Fruit fly (Drosophila melanogaster) whole organism, embryonic: ENCODE results near the gene cnc.

Experiments used
- CG10543 ChIP-seq: fragments of 200-800 bp; sonication (Bioruptor generic); optimal IDR thresholded peaks from 3 replicates; lab custom pipeline; 2017; ENCODE audit warnings: missing biosample characterization, mild to moderate bottlenecking, missing genetic modification characterization, moderate library complexity
- CG12071 ChIP-seq: fragments of 200-800 bp; sonication (Bioruptor generic); optimal IDR thresholded peaks from 3 replicates; lab custom pipeline; 2018; ENCODE audit warnings: missing biosample characterization, mild to moderate bottlenecking, missing genetic modification characterization
- CG12104 ChIP-seq: fragments of 200-800 bp; sonication (Bioruptor generic); optimal IDR thresholded peaks from 3 replicates; lab custom pipeline; 2016; ENCODE audit warnings: missing biosample characterization, missing genetic modification characterization
- CG12659 ChIP-seq: fragments of 200-800 bp; sonication (Bioruptor generic); optimal IDR thresholded peaks from 3 replicates; lab custom pipeline; 2017; ENCODE audit warnings: mild to moderate bottlenecking, missing biosample characterization, missing genetic modification reagents, missing genetic modification characterization
- CG13296 ChIP-seq: fragments of 200-800 bp; sonication (Bioruptor generic); optimal IDR thresholded peaks from 3 replicates; lab custom pipeline; 2018; ENCODE audit warnings: missing biosample characterization, mild to moderate bottlenecking, missing genetic modification characterization
- CG17186 ChIP-seq: fragments of 200-800 bp; sonication (Bioruptor generic); optimal IDR thresholded peaks from 3 replicates; lab custom pipeline; 2017; ENCODE audit warnings: missing biosample characterization, missing genetic modification reagents, missing genetic modification characterization
- CG17612 ChIP-seq: fragments of 200-800 bp; sonication (Bioruptor generic); IDR thresholded peaks from 2 replicates; pipeline ENCODE4 v1.3.6; 2022; ENCODE audit warnings: missing biosample characterization, missing genetic modification characterization
- CG17829 ChIP-seq: fragments of 200-800 bp; optimal IDR thresholded peaks from 2 replicates; lab custom pipeline; 2019; ENCODE audit warnings: missing biosample characterization, mild to moderate bottlenecking, missing genetic modification characterization, moderate library complexity
- CG18011 ChIP-seq: fragments of 200-800 bp; sonication (Bioruptor generic); optimal IDR thresholded peaks from 2 replicates; lab custom pipeline; 2017; ENCODE audit warnings: missing biosample characterization, missing genetic modification characterization, mild to moderate bottlenecking, moderate library complexity, missing genotype
- CG2202 ChIP-seq: fragments of 200-800 bp; sonication (Bioruptor generic); optimal IDR thresholded peaks from 2 replicates; lab custom pipeline; 2018; ENCODE audit warnings: missing biosample characterization, mild to moderate bottlenecking, missing genetic modification characterization
- CG31365 ChIP-seq: fragments of 200-800 bp; sonication (Bioruptor generic); optimal IDR thresholded peaks from 2 replicates; lab custom pipeline; 2018; ENCODE audit warnings: missing biosample characterization, mild to moderate bottlenecking, missing genetic modification characterization
- CG31441 ChIP-seq: fragments of 200-800 bp; sonication (Bioruptor generic); IDR thresholded peaks from 2 replicates; pipeline ENCODE4 v1.3.6; 2022; ENCODE audit warnings: missing biosample characterization, missing genetic modification characterization
- CG4282 ChIP-seq: fragments of 200-800 bp; sonication (Bioruptor generic); optimal IDR thresholded peaks from 2 replicates; lab custom pipeline; 2016; ENCODE audit warnings: missing biosample characterization, missing genetic modification characterization
- CG4404 ChIP-seq: fragments of 200-800 bp; sonication (Bioruptor generic); IDR thresholded peaks from 2 replicates; pipeline ENCODE4 v1.3.6; 2022; ENCODE audit warnings: missing biosample characterization, missing genetic modification characterization
- CG4707 ChIP-seq: fragments of 200-800 bp; sonication (Bioruptor generic); optimal IDR thresholded peaks from 2 replicates; lab custom pipeline; 2018; ENCODE audit warnings: missing biosample characterization, mild to moderate bottlenecking, missing genetic modification characterization, moderate library complexity
- CG5245 ChIP-seq: fragments of 200-800 bp; sonication (Bioruptor generic); optimal IDR thresholded peaks from 3 replicates; lab custom pipeline; 2016; ENCODE audit warnings: missing biosample characterization, missing genetic modification characterization
- CG9727 ChIP-seq: fragments of 200-800 bp; sonication (Bioruptor generic); optimal IDR thresholded peaks from 3 replicates; lab custom pipeline; 2017; ENCODE audit warnings: missing biosample characterization, mild to moderate bottlenecking, missing genetic modification characterization
- D19A ChIP-seq: fragments of 200-800 bp; optimal IDR thresholded peaks from 3 replicates; lab custom pipeline; 2019; ENCODE audit warnings: missing biosample characterization, mild to moderate bottlenecking, missing genetic modification characterization, moderate library complexity
- Dip2 ChIP-seq: fragments of 200-800 bp; sonication (Bioruptor generic); IDR thresholded peaks from 2 replicates; pipeline ENCODE4 v1.3.6; 2022; ENCODE audit warnings: missing biosample characterization, missing genetic modification characterization
- Doc2 ChIP-seq: fragments of 200-800 bp; sonication (Bioruptor generic); IDR thresholded peaks from 2 replicates; pipeline ENCODE4 v1.3.6; 2022; ENCODE audit warnings: missing biosample characterization, missing genetic modification characterization
- Dp ChIP-seq: fragments of 200-800 bp; sonication (Bioruptor generic); optimal IDR thresholded peaks from 2 replicates; lab custom pipeline; 2018; ENCODE audit warnings: missing biosample characterization, mild to moderate bottlenecking, missing genetic modification characterization, moderate library complexity
- Fer1 ChIP-seq: fragments of 200-800 bp; sonication (Bioruptor generic); optimal IDR thresholded peaks from 2 replicates; lab custom pipeline; 2017; ENCODE audit warnings: missing biosample characterization, mild to moderate bottlenecking, missing genetic modification characterization
- Fer2 ChIP-seq: fragments of 200-800 bp; sonication (Bioruptor generic); optimal IDR thresholded peaks from 2 replicates; lab custom pipeline; 2018; ENCODE audit warnings: missing biosample characterization, mild to moderate bottlenecking, missing genetic modification characterization, moderate library complexity
- HLH3B ChIP-seq: fragments of 200-800 bp; sonication (Bioruptor generic); IDR thresholded peaks from 2 replicates; pipeline ENCODE4 v1.3.6; 2022; ENCODE audit warnings: missing biosample characterization, missing genetic modification characterization
- HmgZ ChIP-seq: fragments of 200-800 bp; sonication (Bioruptor generic); optimal IDR thresholded peaks from 2 replicates; lab custom pipeline; 2018; ENCODE audit warnings: missing biosample characterization, mild to moderate bottlenecking, missing genetic modification characterization
- Lpt ChIP-seq: fragments of >200 bp; optimal IDR thresholded peaks from 2 replicates; lab custom pipeline; 2018; ENCODE audit warnings: missing biosample characterization, missing genetic modification characterization
- MBD-R2 ChIP-seq: fragments of 200-800 bp; sonication (Bioruptor generic); IDR thresholded peaks from 2 replicates; pipeline ENCODE4 v1.3.6; 2022; ENCODE audit warnings: missing biosample characterization, missing genetic modification characterization
- Mes4 ChIP-seq: fragments of 200-800 bp; sonication (Bioruptor generic); optimal IDR thresholded peaks from 2 replicates; lab custom pipeline; 2016; ENCODE audit warnings: missing biosample characterization, missing genetic modification characterization
- PHDP ChIP-seq: fragments of 200-800 bp; sonication (Bioruptor generic); optimal IDR thresholded peaks from 3 replicates; lab custom pipeline; 2018; ENCODE audit warnings: missing biosample characterization, mild to moderate bottlenecking, missing genetic modification characterization, moderate library complexity
- Poxn ChIP-seq: fragments of 200-800 bp; sonication (Bioruptor generic); IDR thresholded peaks from 2 replicates; pipeline ENCODE4 v1.3.6; 2022; ENCODE audit warnings: missing biosample characterization, missing genetic modification characterization
- Usf ChIP-seq: fragments of 200-800 bp; sonication (Bioruptor generic); optimal IDR thresholded peaks from 2 replicates; lab custom pipeline; 2017; ENCODE audit warnings: missing genotype, missing biosample characterization, missing genetic modification characterization
- Xbp1 ChIP-seq: fragments of 200-800 bp; sonication (Bioruptor generic); optimal IDR thresholded peaks from 3 replicates; lab custom pipeline; 2016; ENCODE audit warnings: missing biosample characterization, mild to moderate bottlenecking, missing genetic modification characterization
- bbx ChIP-seq: fragments of 200-800 bp; sonication (Bioruptor generic); IDR thresholded peaks from 2 replicates; pipeline ENCODE4 v1.3.6; 2022; ENCODE audit warnings: missing biosample characterization, missing genetic modification characterization; ENCODE audit not compliant: partially characterized antibody
- bowl ChIP-seq: fragments of 200-800 bp; sonication (Bioruptor generic); IDR thresholded peaks from 2 replicates; pipeline ENCODE4 v1.3.6; 2022; ENCODE audit warnings: missing biosample characterization, missing genetic modification characterization
- chinmo ChIP-seq: fragments of 200-800 bp; sonication (Bioruptor generic); IDR thresholded peaks from 4 replicates; pipeline ENCODE4 v1.3.6; 2022; ENCODE audit warnings: missing biosample characterization, missing genetic modification characterization; ENCODE audit not compliant: partially characterized antibody
- ci ChIP-seq: fragments of 200-800 bp; sonication (Bioruptor generic); IDR thresholded peaks from 3 replicates; pipeline ENCODE4 v1.3.6; 2022; ENCODE audit warnings: missing biosample characterization, missing genetic modification characterization
- corto ChIP-seq: fragments of 200-800 bp; sonication (Bioruptor generic); optimal IDR thresholded peaks from 2 replicates; lab custom pipeline; 2016; ENCODE audit warnings: missing biosample characterization, mild to moderate bottlenecking, missing genetic modification characterization, moderate library complexity
- crc ChIP-seq: fragments of 200-800 bp; sonication (Bioruptor generic); optimal IDR thresholded peaks from 2 replicates; lab custom pipeline; 2016; ENCODE audit warnings: missing biosample characterization, missing genetic modification characterization
- disco-r ChIP-seq: fragments of 200-800 bp; sonication (Bioruptor generic); optimal IDR thresholded peaks from 2 replicates; lab custom pipeline; 2016; ENCODE audit warnings: missing biosample characterization, missing genetic modification characterization
- grau ChIP-seq: fragments of 200-800 bp; optimal IDR thresholded peaks from 3 replicates; lab custom pipeline; 2019; ENCODE audit warnings: missing biosample characterization, mild to moderate bottlenecking, missing genetic modification characterization, moderate library complexity
- gsb-n ChIP-seq: fragments of 200-800 bp; sonication (Bioruptor generic); optimal IDR thresholded peaks from 3 replicates; lab custom pipeline; 2018; ENCODE audit warnings: missing biosample characterization, mild to moderate bottlenecking, missing genetic modification characterization
- gt ChIP-seq: fragments of 200-800 bp; sonication (Bioruptor generic); IDR thresholded peaks from 2 replicates; pipeline ENCODE4 v1.3.6; 2022; ENCODE audit warnings: missing biosample characterization, missing genetic modification characterization
- h ChIP-seq: fragments of >200 bp; optimal IDR thresholded peaks from 2 replicates; lab custom pipeline; 2017
- hb ChIP-seq: fragments of 200-800 bp; sonication (Bioruptor generic); IDR thresholded peaks from 3 replicates; pipeline ENCODE4 v1.3.6; 2022; ENCODE audit warnings: missing biosample characterization, missing genetic modification characterization; ENCODE audit not compliant: partially characterized antibody
- inv ChIP-seq: fragments of 200-800 bp; sonication (Bioruptor generic); IDR thresholded peaks from 2 replicates; pipeline ENCODE4 v1.3.6; 2022; ENCODE audit warnings: missing biosample characterization, missing genetic modification characterization; ENCODE audit not compliant: partially characterized antibody
- kay ChIP-seq: fragments of 200-800 bp; sonication (Bioruptor generic); optimal IDR thresholded peaks from 2 replicates; lab custom pipeline; 2016; ENCODE audit warnings: missing biosample characterization, missing genetic modification characterization
- klu ChIP-seq: fragments of 200-800 bp; sonication (Bioruptor generic); IDR thresholded peaks from 2 replicates; pipeline ENCODE4 v1.3.6; 2022; ENCODE audit warnings: missing biosample characterization, missing genetic modification characterization
- psq ChIP-seq: fragments of 200-800 bp; sonication (Bioruptor generic); optimal IDR thresholded peaks from 2 replicates; lab custom pipeline; 2017; ENCODE audit warnings: missing biosample characterization, missing genetic modification characterization
- sd ChIP-seq: fragments of 200-800 bp; sonication (Bioruptor generic); optimal IDR thresholded peaks from 3 replicates; lab custom pipeline; 2018; ENCODE audit warnings: missing biosample characterization, mild to moderate bottlenecking, missing genetic modification characterization, moderate library complexity
- tap ChIP-seq: fragments of 200-800 bp; optimal IDR thresholded peaks from 3 replicates; lab custom pipeline; 2019; ENCODE audit warnings: missing biosample characterization, mild to moderate bottlenecking, missing genetic modification characterization, moderate library complexity
- toy ChIP-seq: fragments of 200-800 bp; sonication (Bioruptor generic); IDR thresholded peaks from 2 replicates; pipeline ENCODE4 v1.3.6; 2022; ENCODE audit warnings: missing biosample characterization, missing genetic modification characterization
- yki ChIP-seq: fragments of >200 bp; optimal IDR thresholded peaks from 3 replicates; lab custom pipeline; 2018

Gene cnc

DNA sequence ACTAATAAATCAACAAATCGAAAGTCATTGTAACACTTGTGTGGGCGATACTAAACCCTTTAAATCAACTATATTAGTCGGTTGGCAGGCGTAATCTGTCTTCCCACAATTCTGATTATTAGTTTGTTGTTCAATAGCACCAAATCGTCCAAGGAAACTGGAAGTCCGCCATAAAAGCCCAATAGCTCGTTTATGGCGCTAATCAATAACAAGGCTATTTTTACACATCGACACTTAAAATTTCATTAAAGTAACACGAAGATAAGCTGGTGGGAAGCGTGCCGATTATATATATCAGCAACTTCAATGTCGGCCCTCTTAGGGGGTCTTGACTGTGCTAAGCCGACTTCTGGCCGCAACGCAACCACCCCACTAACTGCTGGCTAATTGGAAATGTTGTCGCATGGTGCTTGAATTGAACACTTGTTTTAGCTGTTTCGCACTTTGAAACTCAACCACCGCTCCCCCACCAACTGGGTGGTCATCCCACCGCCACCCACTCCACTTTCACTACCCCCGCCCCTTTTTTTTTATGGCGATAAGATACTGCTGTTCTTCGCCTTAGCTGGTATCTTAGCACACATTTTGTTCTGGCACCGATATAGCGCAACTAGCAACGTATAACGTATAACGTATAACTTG lies 87.4 kb downstream of the cnc start (continued):
- no peak for TF ChIP-seq bowl
- no peak for TF ChIP-seq Fer2 (tag; lab: Kevin White, UChicago)
- TF ChIP-seq MBD-R2 (GFP tag; lab: Robert Waterston, UW), result no peak
- TF ChIP-seq h (lab: Kevin White, UChicago), result no peak
- TF ChIP-seq psq (GFP tag; lab: Kevin White, UChicago), result no peak
- no peak for TF ChIP-seq CG31365 (tag; lab: Kevin White, UChicago)
- no peak for TF ChIP-seq CG5245 (GFP tag; lab: Kevin White, UChicago)
- TF ChIP-seq CG12659 (GFP tag; lab: Kevin White, UChicago), result no peak
- TF ChIP-seq CG4404 (GFP tag; lab: Robert Waterston, UW), result no peak
- no peak for TF ChIP-seq Doc2 (GFP tag; lab: Robert Waterston, UW)
- no peak for TF ChIP-seq inv (GFP tag; lab: Robert Waterston, UW)
- TF ChIP-seq CG17612 (GFP tag; lab: Robert Waterston, UW), result no peak
- no peak for TF ChIP-seq CG4707 (GFP tag; lab: Kevin White, UChicago)
- TF ChIP-seq CG18011 (GFP tag; lab: Kevin White, UChicago), result no peak
- no peak for TF ChIP-seq D19A (tag; lab: Kevin White, UChicago)
- no peak for TF ChIP-seq corto (GFP tag; lab: Kevin White, UChicago)
- TF ChIP-seq CG17186 (GFP tag; lab: Kevin White, UChicago), result no peak
- peak; percentile 52 for TF ChIP-seq CG13296 (GFP tag; lab: Kevin White, UChicago)
- TF ChIP-seq CG10543, result peak; percentile 49
- no peak for TF ChIP-seq kay (GFP tag; lab: Kevin White, UChicago)
- TF ChIP-seq toy (GFP tag; lab: Robert Waterston, UW), result no peak
- TF ChIP-seq gt, result no peak
- no peak for TF ChIP-seq Dip2 (GFP tag; lab: Robert Waterston, UW)
- no peak for TF ChIP-seq CG4282 (GFP tag; lab: Kevin White, UChicago)
- TF ChIP-seq CG31441 (GFP tag; lab: Robert Waterston, UW), result no peak
- no peak for TF ChIP-seq yki (lab: Kevin White, UChicago)
- 0 out of 4 replicates have a peak, but pooled peaks have one; percentile 8 for TF ChIP-seq chinmo (GFP tag; lab: Robert Waterston, UW)
- peak; percentile 46 for TF ChIP-seq CG12071 (GFP tag; lab: Kevin White, UChicago)
- TF ChIP-seq hb (GFP tag; lab: Robert Waterston, UW), result no peak
- no peak for TF ChIP-seq CG12104 (GFP tag; lab: Kevin White, UChicago)
- peak; percentile 43 for TF ChIP-seq PHDP
- TF ChIP-seq crc, result no peak
- TF ChIP-seq Mes4 (GFP tag; lab: Kevin White, UChicago), result no peak
- TF ChIP-seq tap (tag; lab: Kevin White, UChicago), result no peak
- no peak for TF ChIP-seq klu
- peak; percentile 38 for TF ChIP-seq grau (tag; lab: Kevin White, UChicago)
- TF ChIP-seq HLH3B (GFP tag; lab: Robert Waterston, UW), result no peak
- no peak for TF ChIP-seq bbx (GFP tag; lab: Robert Waterston, UW)
- no peak for TF ChIP-seq Dp (GFP tag; lab: Kevin White, UChicago)
- peak; percentile 48 for TF ChIP-seq sd
- TF ChIP-seq Usf (GFP tag; lab: Kevin White, UChicago), result no peak
- TF ChIP-seq ci (GFP tag; lab: Robert Waterston, UW), result no peak
- TF ChIP-seq gsb-n (tag; lab: Kevin White, UChicago), result no peak
- TF ChIP-seq Poxn (GFP tag; lab: Robert Waterston, UW), result no peak
- TF ChIP-seq Xbp1 (GFP tag; lab: Kevin White, UChicago), result no peak
- no peak for TF ChIP-seq CG9727
- no peak for TF ChIP-seq disco-r (GFP tag; lab: Kevin White, UChicago)
- TF ChIP-seq CG17829 (tag; lab: Kevin White, UChicago), result no peak
- TF ChIP-seq Fer1 (GFP tag; lab: Kevin White, UChicago), result no peak
- TF ChIP-seq HmgZ (tag; lab: Kevin White, UChicago), result no peak
- no peak for TF ChIP-seq Lpt (GFP tag; lab: Kevin White, UChicago)
- no peak for TF ChIP-seq CG2202 (tag; lab: Kevin White, UChicago)
